Worm (Caenorhabditis elegans) whole organism, late embryonic: ENCODE results near the gene F29A7.4.

Experiments
- ama-1 ChIP-seq: fragments of 150-350 bp; optimal IDR thresholded peaks from 2 replicates; lab custom pipeline; 2014
- ceh-2 ChIP-seq: sonication (generic microtip); optimal IDR thresholded peaks from 2 replicates; lab custom pipeline; 2016; ENCODE audit warnings: missing genotype, missing genetic modification characterization, missing compliant biosample characterization
- dmd-4 ChIP-seq: sonication (generic microtip); optimal IDR thresholded peaks from 2 replicates; lab custom pipeline; 2016; ENCODE audit warnings: borderline replicate concordance, missing genetic modification characterization, missing compliant biosample characterization
- odd-2 ChIP-seq: sonication (generic microtip); optimal IDR thresholded peaks from 2 replicates; lab custom pipeline; 2017; ENCODE audit warnings: antibody characterized with exemption, mild to moderate bottlenecking, missing genetic modification characterization, missing compliant biosample characterization

DNA sequence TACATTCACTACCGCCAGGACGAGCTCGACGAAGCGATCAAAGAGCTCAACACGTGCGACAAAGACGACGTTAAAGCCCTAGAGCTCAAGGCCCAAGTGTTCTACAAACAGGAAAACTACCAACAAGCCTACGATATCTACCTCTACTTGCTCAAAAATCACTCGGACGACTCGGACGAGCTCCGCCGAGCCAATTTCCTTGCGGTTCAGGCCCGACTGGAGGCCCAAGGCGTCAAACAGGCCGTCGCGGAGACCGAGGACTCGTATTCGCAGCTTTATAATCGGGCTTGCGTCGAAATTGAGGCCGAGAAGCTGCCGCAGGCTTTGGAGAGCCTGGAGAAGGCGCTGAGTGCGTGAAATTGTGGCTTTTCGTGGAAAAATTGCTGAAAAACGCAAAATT, 38.1 kb downstream of the F29A7.4 start:
- no peak for TF ChIP-seq ceh-2 (tag; lab: Kevin White, UChicago)
- TF ChIP-seq odd-2 (tag; lab: Kevin White, UChicago): no peak
- no peak for TF ChIP-seq dmd-4 (tag; lab: Kevin White, UChicago)
- TF ChIP-seq ama-1 (lab: Kevin White, UChicago): no peak
